Worm (Caenorhabditis elegans): ENCODE measurements around the gene fbxa-100.

fbxa-100 gene

DNA sequence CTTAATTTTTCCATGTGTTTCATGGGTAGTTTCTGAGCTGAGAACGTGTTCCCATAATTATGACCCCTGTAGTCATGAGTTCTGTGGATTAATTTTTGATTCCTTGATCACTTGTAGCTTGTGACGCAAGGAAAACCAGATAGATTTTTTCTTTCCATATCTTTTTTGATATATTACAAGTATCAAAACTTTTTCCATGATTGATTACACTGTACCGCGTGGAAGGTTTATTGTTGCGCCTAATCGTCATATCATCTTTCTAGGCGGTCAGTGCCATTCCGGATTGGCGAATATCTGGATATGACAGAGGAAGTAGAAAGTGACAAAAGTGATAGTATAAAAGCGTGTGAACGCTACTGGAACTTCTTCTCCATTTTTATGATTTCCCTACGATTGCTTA is 15.3 kb downstream of the fbxa-100 start, which contains the start of gene ZK285.2:
TSS of gene ZK285.2 (plus strand) at position 301 of the 400 bp plus-strand sequence.
- TF ChIP-seq sea-1 (GFP tag; conservative IDR thresholded peaks at IDR 0.05) (no peak), hmg-4 (GFP tag; optimal IDR thresholded peaks at IDR 0.05) (no peak), ceh-13 (GFP tag; optimal IDR thresholded peaks at IDR 0.05) (no peak), ama-1 (optimal IDR thresholded peaks at IDR 0.05) (no peak), aly-1 (tag; optimal IDR thresholded peaks at IDR 0.05) (no peak), pes-1 (GFP tag; IDR thresholded peaks at IDR 0.05) (no peak), tbx-37 (GFP tag; conservative IDR thresholded peaks at IDR 0.05) (no peak), ceh-36 (tag; optimal IDR thresholded peaks at IDR 0.05) (no peak), hnd-1 (tag; optimal IDR thresholded peaks at IDR 0.05) (no peak), flt-1 (GFP tag; IDR thresholded peaks at IDR 0.05) (no peak), tra-4 (tag; optimal IDR thresholded peaks at IDR 0.05) (no peak), ets-7 (tag; optimal IDR thresholded peaks at IDR 0.05) (no peak), hmbx-1 (tag; optimal IDR thresholded peaks at IDR 0.05) (no peak), tbx-11 (GFP tag; IDR thresholded peaks at IDR 0.05) (no peak), B0310.2 (tag; optimal IDR thresholded peaks at IDR 0.05) (no peak), scrt-1 (GFP tag; IDR thresholded peaks at IDR 0.05) (no peak)

ce11 chrV:16045837-16046236 is 16.1 kb downstream of the fbxa-100 start, which contains the start of gene T10C6.15:
Gene T10C6.15 (minus strand): TSS chrV:16045940.
- TF ChIP-seq ceh-13 (GFP tag; optimal IDR thresholded peaks at IDR 0.05) = no peak
- no peak for TF ChIP-seq aly-1 (tag; optimal IDR thresholded peaks at IDR 0.05)
- no peak for TF ChIP-seq hnd-1 (tag; optimal IDR thresholded peaks at IDR 0.05)
- TF ChIP-seq tbx-37 (GFP tag; conservative IDR thresholded peaks at IDR 0.05) = no peak
- TF ChIP-seq B0310.2 (tag; optimal IDR thresholded peaks at IDR 0.05) = no peak
- TF ChIP-seq sea-1 (GFP tag; conservative IDR thresholded peaks at IDR 0.05) = no peak
- no peak for TF ChIP-seq tra-4 (tag; optimal IDR thresholded peaks at IDR 0.05)
- TF ChIP-seq ceh-36 (tag; optimal IDR thresholded peaks at IDR 0.05) = no peak
- no peak for TF ChIP-seq ets-7 (tag; optimal IDR thresholded peaks at IDR 0.05)
- TF ChIP-seq scrt-1 (GFP tag; IDR thresholded peaks at IDR 0.05) = no peak
- no peak for TF ChIP-seq hmg-4 (GFP tag; optimal IDR thresholded peaks at IDR 0.05)
- no peak for TF ChIP-seq ama-1 (optimal IDR thresholded peaks at IDR 0.05)
- TF ChIP-seq tbx-11 (GFP tag; IDR thresholded peaks at IDR 0.05) = no peak
- TF ChIP-seq F13C5.2 (tag; optimal IDR thresholded peaks at IDR 0.05) = no peak
- no peak for TF ChIP-seq pes-1 (GFP tag; IDR thresholded peaks at IDR 0.05)
- no peak for TF ChIP-seq hmbx-1 (tag; optimal IDR thresholded peaks at IDR 0.05)
- no peak for TF ChIP-seq flt-1 (GFP tag; IDR thresholded peaks at IDR 0.05)

ce11 chrV:16043686-16044085 is 18.2 kb downstream of the fbxa-100 start:
- TF ChIP-seq ets-7 (tag; optimal IDR thresholded peaks at IDR 0.05) (no peak), sea-1 (GFP tag; conservative IDR thresholded peaks at IDR 0.05) (no peak), tbx-11 (GFP tag; IDR thresholded peaks at IDR 0.05) (no peak), ama-1 (optimal IDR thresholded peaks at IDR 0.05) (no peak), scrt-1 (GFP tag; IDR thresholded peaks at IDR 0.05) (no peak), aly-1 (tag; optimal IDR thresholded peaks at IDR 0.05) (no peak), tbx-37 (GFP tag; conservative IDR thresholded peaks at IDR 0.05) (no peak), ceh-13 (GFP tag; optimal IDR thresholded peaks at IDR 0.05) (no peak), pes-1 (GFP tag; IDR thresholded peaks at IDR 0.05) (no peak), hmg-4 (GFP tag; optimal IDR thresholded peaks at IDR 0.05) (no peak)

- no peak for TF ChIP-seq tra-4 (tag; optimal IDR thresholded peaks at IDR 0.05)
- no peak for TF ChIP-seq hmg-4 (GFP tag; optimal IDR thresholded peaks at IDR 0.05)
- 0 out of 2 replicates have a peak, but pooled peaks have one; percentile 1 for TF ChIP-seq tbx-11 (GFP tag; IDR thresholded peaks at IDR 0.05)
- TF ChIP-seq ceh-36 (tag; optimal IDR thresholded peaks at IDR 0.05) = peak; percentile 3
- TF ChIP-seq ama-1 (optimal IDR thresholded peaks at IDR 0.05) = peak; percentile 83
- no peak for TF ChIP-seq tbx-37 (GFP tag; conservative IDR thresholded peaks at IDR 0.05)
- TF ChIP-seq aly-1 (tag; optimal IDR thresholded peaks at IDR 0.05) = peak; percentile 81
- peak; percentile 32 for TF ChIP-seq B0310.2 (tag; optimal IDR thresholded peaks at IDR 0.05)
Observed at ce11 chrV:16042743-16043014, 19.2 kb downstream of the fbxa-100 start.

DNA sequence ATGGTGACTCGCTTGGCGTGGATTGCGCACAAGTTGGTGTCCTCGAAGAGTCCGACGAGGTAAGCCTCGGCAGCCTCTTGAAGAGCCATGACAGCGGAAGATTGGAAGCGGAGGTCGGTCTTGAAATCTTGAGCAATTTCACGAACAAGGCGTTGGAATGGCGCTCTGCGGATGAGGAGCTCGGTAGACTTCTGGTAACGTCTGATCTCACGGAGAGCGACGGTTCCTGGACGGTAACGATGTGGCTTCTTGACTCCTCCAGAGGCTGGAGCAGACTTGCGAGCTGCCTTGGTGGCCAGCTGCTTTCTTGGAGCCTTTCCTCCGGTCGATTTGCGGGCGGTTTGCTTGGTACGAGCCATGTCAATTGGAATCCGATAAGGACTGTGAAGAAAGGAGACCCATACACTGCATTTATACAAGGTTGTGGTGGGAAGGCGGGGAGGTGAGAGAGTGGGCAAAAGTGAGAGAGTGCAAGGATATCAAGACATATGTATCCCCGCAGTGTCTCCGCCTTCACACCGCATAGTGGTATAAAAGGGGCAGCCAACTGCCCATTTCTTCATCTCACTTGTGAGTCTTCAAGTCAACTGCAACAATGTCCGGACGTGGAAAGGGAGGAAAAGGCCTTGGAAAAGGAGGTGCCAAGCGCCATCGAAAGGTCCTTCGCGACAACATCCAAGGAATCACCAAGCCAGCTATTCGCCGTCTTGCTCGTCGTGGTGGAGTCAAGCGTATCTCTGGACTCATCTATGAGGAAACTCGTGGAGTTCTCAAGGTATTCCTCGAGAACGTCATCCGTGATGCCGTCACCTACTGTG is 19.8 kb downstream of the fbxa-100 start, which contains the start of the genes his-2 and his-1:
TSS of gene his-2 (minus strand) at position 359 of the 818 bp plus-strand sequence.
TSS of gene his-1 (plus strand) at position 596 of the 818 bp plus-strand sequence.
- peak; percentile 61 for TF ChIP-seq aly-1 (tag; optimal IDR thresholded peaks at IDR 0.05)
- peak; percentile 73 for TF ChIP-seq pes-1 (GFP tag; IDR thresholded peaks at IDR 0.05)
- peak; percentile 49; the same call in 1 of the 2 replicates for TF ChIP-seq tbx-11 (GFP tag; IDR thresholded peaks at IDR 0.05)
- TF ChIP-seq ama-1 (optimal IDR thresholded peaks at IDR 0.05) = peak; percentile 95
- peak; percentile 43 for TF ChIP-seq flt-1 (GFP tag; IDR thresholded peaks at IDR 0.05)
- TF ChIP-seq sea-1 (GFP tag; conservative IDR thresholded peaks at IDR 0.05) = peak; percentile 47; the same call in 1 of the 2 replicates

ce11 chrV:16041412-16041811 is 20.5 kb downstream of the fbxa-100 start:
- no peak for TF ChIP-seq tbx-37 (GFP tag; conservative IDR thresholded peaks at IDR 0.05)
- TF ChIP-seq B0310.2 (tag; optimal IDR thresholded peaks at IDR 0.05) = no peak
- TF ChIP-seq hmbx-1 (tag; optimal IDR thresholded peaks at IDR 0.05) = no peak
- no peak for TF ChIP-seq sea-1 (GFP tag; conservative IDR thresholded peaks at IDR 0.05)
- no peak for TF ChIP-seq F13C5.2 (tag; optimal IDR thresholded peaks at IDR 0.05)
- no peak for TF ChIP-seq ama-1 (optimal IDR thresholded peaks at IDR 0.05)
- TF ChIP-seq tbx-11 (GFP tag; IDR thresholded peaks at IDR 0.05) = no peak
- TF ChIP-seq pes-1 (GFP tag; IDR thresholded peaks at IDR 0.05) = no peak; the same call in 1 of the 2 replicates
- no peak for TF ChIP-seq flt-1 (GFP tag; IDR thresholded peaks at IDR 0.05)
- TF ChIP-seq scrt-1 (GFP tag; IDR thresholded peaks at IDR 0.05) = no peak
- no peak for TF ChIP-seq ceh-13 (GFP tag; optimal IDR thresholded peaks at IDR 0.05)
- no peak for TF ChIP-seq ets-7 (tag; optimal IDR thresholded peaks at IDR 0.05)

DNA sequence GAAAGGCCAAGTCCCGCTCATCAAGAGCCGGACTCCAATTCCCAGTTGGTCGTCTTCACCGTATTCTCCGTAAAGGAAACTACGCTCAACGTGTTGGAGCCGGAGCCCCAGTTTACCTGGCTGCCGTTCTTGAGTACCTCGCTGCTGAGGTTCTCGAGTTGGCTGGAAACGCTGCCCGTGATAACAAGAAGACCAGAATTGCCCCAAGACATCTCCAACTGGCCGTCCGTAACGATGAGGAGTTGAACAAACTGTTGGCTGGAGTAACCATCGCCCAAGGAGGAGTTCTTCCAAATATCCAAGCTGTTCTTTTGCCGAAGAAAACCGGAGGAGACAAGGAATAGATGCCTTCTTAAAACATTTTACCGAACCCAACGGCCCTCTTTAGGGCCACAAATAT is 21.0 kb downstream of the fbxa-100 start:
- TF ChIP-seq pes-1 (GFP tag; IDR thresholded peaks at IDR 0.05) = peak; percentile 61
- 0 out of 2 replicates have a peak, but pooled peaks have one; percentile 6 for TF ChIP-seq flt-1 (GFP tag; IDR thresholded peaks at IDR 0.05)
- peak; percentile 77 for TF ChIP-seq ama-1 (optimal IDR thresholded peaks at IDR 0.05)
- TF ChIP-seq aly-1 (tag; optimal IDR thresholded peaks at IDR 0.05) = peak; percentile 45
- TF ChIP-seq scrt-1 (GFP tag; IDR thresholded peaks at IDR 0.05) = 0 out of 2 replicates have a peak, but pooled peaks have one; percentile 17
- peak; percentile 8 for TF ChIP-seq hmbx-1 (tag; optimal IDR thresholded peaks at IDR 0.05)

All from whole organism, early embryonic.